Fruit fly (Drosophila melanogaster): ENCODE measurements around the gene CG7044.

DNA sequence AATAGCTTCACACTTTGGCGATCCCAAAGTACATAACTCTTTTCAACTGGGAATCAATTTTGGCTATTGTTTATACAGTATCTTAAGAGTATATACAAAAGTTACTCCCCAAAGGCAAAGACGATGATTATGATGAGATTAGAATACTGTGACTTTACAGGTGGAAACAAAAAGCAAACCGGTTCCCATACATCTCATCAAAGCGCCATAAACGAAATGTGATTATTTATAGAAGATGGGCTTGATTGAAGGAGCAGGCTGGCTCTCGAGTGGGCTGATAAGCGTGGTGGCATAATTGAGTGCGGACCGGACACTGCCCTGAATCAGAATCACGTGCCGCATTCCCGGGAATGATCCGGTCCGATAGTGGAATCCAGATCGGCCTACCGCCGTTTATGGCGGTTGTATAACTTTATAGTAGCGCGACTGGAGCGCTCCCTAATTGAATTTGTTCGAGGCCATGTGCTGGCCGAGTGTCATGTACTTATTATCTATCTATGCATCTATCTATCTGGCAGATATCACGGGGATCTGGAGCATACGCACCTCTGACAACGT is 29.5 kb downstream of the CG7044 start:
- no peak for TF ChIP-seq dmrt93B (GFP tag; optimal IDR thresholded peaks at IDR 0.05)
- no peak for TF ChIP-seq Abd-B (GFP tag; optimal IDR thresholded peaks at IDR 0.05)
- TF ChIP-seq HLH106 (tag; optimal IDR thresholded peaks at IDR 0.05), result no peak

All from whole organism, wandering third instar larva.